Worm (Caenorhabditis elegans): ENCODE results near the gene bkip-1.

bkip-1 gene

ce11 chrII:14100963-14101362, at the start of gene bkip-1:
bkip-1 (plus strand) TSS chrII:14101263.
- no peak for TF ChIP-seq unc-62 (GFP tag; optimal IDR thresholded peaks at IDR 0.05)

ce11 chrII:14051474-14051934, 49.6 kb upstream of the bkip-1 start:
- no peak for TF ChIP-seq unc-62 (GFP tag; optimal IDR thresholded peaks at IDR 0.05)

- TF ChIP-seq unc-62 (GFP tag; optimal IDR thresholded peaks at IDR 0.05), result no peak
Measured at ce11 chrII:14052204-14052603, 48.9 kb upstream of the bkip-1 start, which contains the start of gene daf-5. daf-5 (minus strand) TSS chrII:14052304.

ce11 chrII:14053141-14053540, 47.9 kb upstream of the bkip-1 start:
- no peak for TF ChIP-seq unc-62 (GFP tag; optimal IDR thresholded peaks at IDR 0.05)

- TF ChIP-seq unc-62 (GFP tag; optimal IDR thresholded peaks at IDR 0.05), result no peak
Measured at ce11 chrII:14055717-14056116, 45.3 kb upstream of the bkip-1 start.

ce11 chrII:14059767-14060166, 41.3 kb upstream of the bkip-1 start, which contains the start of gene rpb-11:
rpb-11 (plus strand) TSS chrII:14060085.
- no peak for TF ChIP-seq unc-62 (GFP tag; optimal IDR thresholded peaks at IDR 0.05)

- no peak for TF ChIP-seq unc-62 (GFP tag; optimal IDR thresholded peaks at IDR 0.05)
Measured at ce11 chrII:14060439-14060838, 40.6 kb upstream of the bkip-1 start, which contains the start of gene W01G7.4. W01G7.4 (plus strand) TSS chrII:14060739.

ce11 chrII:14060885-14061284, 40.2 kb upstream of the bkip-1 start:
- no peak for TF ChIP-seq unc-62 (GFP tag; optimal IDR thresholded peaks at IDR 0.05)

ce11 chrII:14063044-14063500, 38.0 kb upstream of the bkip-1 start, which contains the start of gene lem-2:
lem-2 (plus strand) TSS chrII:14063450.
- no peak for TF ChIP-seq unc-62 (GFP tag; optimal IDR thresholded peaks at IDR 0.05)

ce11 chrII:14064051-14064450, 37.0 kb upstream of the bkip-1 start:
- no peak for TF ChIP-seq unc-62 (GFP tag; optimal IDR thresholded peaks at IDR 0.05)

ce11 chrII:14065486-14065885, 35.6 kb upstream of the bkip-1 start:
- no peak for TF ChIP-seq unc-62 (GFP tag; optimal IDR thresholded peaks at IDR 0.05)

ce11 chrII:14068607-14069006, 32.5 kb upstream of the bkip-1 start, which contains the start of gene xrn-1:
xrn-1 (plus strand) TSS chrII:14068907.
- no peak for TF ChIP-seq unc-62 (GFP tag; optimal IDR thresholded peaks at IDR 0.05)

- no peak for TF ChIP-seq unc-62 (GFP tag; optimal IDR thresholded peaks at IDR 0.05)
Measured at ce11 chrII:14074825-14075224, 26.2 kb upstream of the bkip-1 start.

ce11 chrII:14077823-14078222, 23.2 kb upstream of the bkip-1 start:
- no peak for TF ChIP-seq unc-62 (GFP tag; optimal IDR thresholded peaks at IDR 0.05)

ce11 chrII:14086931-14087330, 14.1 kb upstream of the bkip-1 start:
- no peak for TF ChIP-seq unc-62 (GFP tag; optimal IDR thresholded peaks at IDR 0.05)

- no peak for TF ChIP-seq unc-62 (GFP tag; optimal IDR thresholded peaks at IDR 0.05)
Measured at ce11 chrII:14089796-14090372, 11.2 kb upstream of the bkip-1 start.

- TF ChIP-seq unc-62 (GFP tag; optimal IDR thresholded peaks at IDR 0.05), result no peak
Measured at ce11 chrII:14091182-14091581, 9.9 kb upstream of the bkip-1 start.

ce11 chrII:14094590-14094989, 6.5 kb upstream of the bkip-1 start, which contains the start of gene col-87:
col-87 (minus strand) TSS chrII:14094690.
- no peak for TF ChIP-seq unc-62 (GFP tag; optimal IDR thresholded peaks at IDR 0.05)
